Worm (Caenorhabditis elegans) whole organism, mixed stage, embryonic: ENCODE results near the gene ajm-1.

Experiments
- lsy-2 ChIP-seq: fragments of 150-350 bp; optimal IDR thresholded peaks from 2 replicates; lab custom pipeline; 2014; ENCODE audit warnings: missing biosample characterization, missing genetic modification characterization
- mab-5 ChIP-seq: fragments of 150-350 bp; optimal IDR thresholded peaks from 2 replicates; lab custom pipeline; 2014; ENCODE audit warnings: missing biosample characterization, missing genetic modification characterization
- mls-2 ChIP-seq: sonication (generic microtip); optimal IDR thresholded peaks from 2 replicates; lab custom pipeline; 2016; ENCODE audit warnings: mild to moderate bottlenecking, missing genetic modification characterization, moderate library complexity, missing compliant biosample characterization
- nhr-237 ChIP-seq: fragments of 150-350 bp; optimal IDR thresholded peaks from 2 replicates; lab custom pipeline; 2014; ENCODE audit warnings: missing biosample characterization, missing genetic modification characterization
- sem-2 ChIP-seq: fragments of 200-800 bp; sonication (Bioruptor generic); optimal IDR thresholded peaks from 2 replicates; lab custom pipeline; 2018; ENCODE audit warnings: mild to moderate bottlenecking, missing genetic modification characterization, missing compliant biosample characterization
- sptf-1 ChIP-seq: sonication (generic microtip); optimal IDR thresholded peaks from 2 replicates; lab custom pipeline; 2017; ENCODE audit warnings: mild to moderate bottlenecking, missing genetic modification characterization, moderate library complexity, missing compliant biosample characterization
- unc-62 ChIP-seq: fragments of 150-350 bp; optimal IDR thresholded peaks from 2 replicates; lab custom pipeline; 2014; ENCODE audit warnings: missing biosample characterization, missing genetic modification reagents, missing genetic modification characterization

- TF ChIP-seq unc-62 (GFP tag; lab: Kevin White, UChicago) (no peak), lsy-2 (no peak), mls-2 (tag; lab: Kevin White, UChicago) (no peak), sem-2 (GFP tag; lab: Kevin White, UChicago) (no peak), sptf-1 (tag; lab: Kevin White, UChicago) (no peak), mab-5 (no peak), nhr-237 (tag; lab: Kevin White, UChicago) (no peak)
These were observed 1.5 kb upstream of the ajm-1 start for ce11 chrX:9081212-9081611.
